Worm (Caenorhabditis elegans): ENCODE data around the gene C38H2.3.

The C38H2.3 gene

DNA sequence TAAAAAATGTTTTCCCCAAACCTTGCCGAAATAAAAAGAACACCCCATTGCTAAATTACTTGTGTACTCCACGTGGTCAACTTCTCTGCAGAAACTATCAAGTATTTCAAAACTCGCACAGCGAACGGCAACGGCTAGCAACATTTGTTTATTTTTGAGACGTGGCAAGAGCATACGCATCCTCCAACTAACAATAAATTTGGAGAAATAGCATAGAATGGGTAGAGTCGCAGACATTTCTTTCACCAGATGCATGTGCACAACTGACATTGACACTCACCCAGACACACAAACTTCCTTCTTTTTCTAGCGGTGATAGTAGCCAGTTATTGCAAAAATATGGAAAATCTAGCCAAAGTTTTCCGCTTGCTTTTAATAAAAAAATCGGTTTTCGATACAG is 6.7 kb downstream of the C38H2.3 start:
- peak; percentile 33 for TF ChIP-seq C34F6.9 (tag; optimal IDR thresholded peaks at IDR 0.05)
- TF ChIP-seq zag-1 (tag; optimal IDR thresholded peaks at IDR 0.05) = no peak
- no peak for TF ChIP-seq nhr-10 (tag; optimal IDR thresholded peaks at IDR 0.05)
- TF ChIP-seq R02D3.7 (tag; optimal IDR thresholded peaks at IDR 0.05) = no peak
- TF ChIP-seq lsy-2 (tag; optimal IDR thresholded peaks at IDR 0.05) = peak in 1 of 2 experiments; percentile 23
- TF ChIP-seq fos-1 (tag; optimal IDR thresholded peaks at IDR 0.05) = no peak
- TF ChIP-seq Y55F3AM.14 (GFP tag; optimal IDR thresholded peaks at IDR 0.05) = no peak
- no peak for TF ChIP-seq sem-4 (tag; optimal IDR thresholded peaks at IDR 0.05)
- TF ChIP-seq F13H6.1 (tag; optimal IDR thresholded peaks at IDR 0.05) = peak; percentile 16
- no peak for TF ChIP-seq peb-1 (tag; optimal IDR thresholded peaks at IDR 0.05)
- no peak for TF ChIP-seq aly-2 (tag; optimal IDR thresholded peaks at IDR 0.05)
- no peak for TF ChIP-seq nhr-21 (tag; optimal IDR thresholded peaks at IDR 0.05)
- TF ChIP-seq unc-55 (GFP tag; optimal IDR thresholded peaks at IDR 0.05) = no peak
- TF ChIP-seq nhr-25 (tag; optimal IDR thresholded peaks at IDR 0.05) = no peak
- TF ChIP-seq skn-1 (tag; optimal IDR thresholded peaks at IDR 0.05) = no peak
- no peak for TF ChIP-seq lin-39 (tag; optimal IDR thresholded peaks at IDR 0.05)
- TF ChIP-seq ama-1 (optimal IDR thresholded peaks at IDR 0.05) = no peak
- TF ChIP-seq ceh-82 (tag; optimal IDR thresholded peaks at IDR 0.05) = no peak
- TF ChIP-seq crh-2 (tag; optimal IDR thresholded peaks at IDR 0.05) = peak; percentile 82
- no peak for TF ChIP-seq nhr-237 (tag; optimal IDR thresholded peaks at IDR 0.05)
- no peak for TF ChIP-seq lin-11 (tag; optimal IDR thresholded peaks at IDR 0.05)

ce11 chrIII:10378899-10379298 is 7.5 kb downstream of the C38H2.3 start:
- no peak for TF ChIP-seq C34F6.9 (tag; optimal IDR thresholded peaks at IDR 0.05)
- TF ChIP-seq sem-4 (tag; optimal IDR thresholded peaks at IDR 0.05) = no peak
- peak; percentile 72 for TF ChIP-seq fos-1 (tag; optimal IDR thresholded peaks at IDR 0.05)
- TF ChIP-seq nhr-77 (tag; optimal IDR thresholded peaks at IDR 0.05) = no peak
- no peak for TF ChIP-seq nhr-11 (tag; optimal IDR thresholded peaks at IDR 0.05)
- no peak for TF ChIP-seq ceh-82 (tag; optimal IDR thresholded peaks at IDR 0.05)
- TF ChIP-seq ztf-4 (tag; optimal IDR thresholded peaks at IDR 0.05) = no peak
- peak; percentile 1 for TF ChIP-seq sma-9 (GFP tag; optimal IDR thresholded peaks at IDR 0.05)
- no peak for TF ChIP-seq sma-9 (tag; optimal IDR thresholded peaks at IDR 0.05)
- TF ChIP-seq nhr-10 (tag; optimal IDR thresholded peaks at IDR 0.05) = no peak
- no peak for TF ChIP-seq elt-1 (tag; optimal IDR thresholded peaks at IDR 0.05)

ce11 chrIII:10376041-10376440 is 10.3 kb downstream of the C38H2.3 start:
- TF ChIP-seq ZK546.5 (tag; optimal IDR thresholded peaks at IDR 0.05) (no peak), fos-1 (tag; optimal IDR thresholded peaks at IDR 0.05) (peak; percentile 85), crh-2 (tag; optimal IDR thresholded peaks at IDR 0.05) (peak; percentile 19)

- no peak for TF ChIP-seq nhr-129 (tag; optimal IDR thresholded peaks at IDR 0.05)
- no peak for TF ChIP-seq elt-3 (tag; optimal IDR thresholded peaks at IDR 0.05)
- TF ChIP-seq gmeb-1 (tag; optimal IDR thresholded peaks at IDR 0.05) = no peak
- no peak for TF ChIP-seq sem-4 (tag; optimal IDR thresholded peaks at IDR 0.05)
- TF ChIP-seq alr-1 (tag; optimal IDR thresholded peaks at IDR 0.05) = no peak
- TF ChIP-seq Y55F3AM.14 (GFP tag; optimal IDR thresholded peaks at IDR 0.05) = no peak
- TF ChIP-seq nhr-6 (tag; optimal IDR thresholded peaks at IDR 0.05) = no peak
- no peak for TF ChIP-seq nhr-23 (tag; optimal IDR thresholded peaks at IDR 0.05)
- TF ChIP-seq lin-39 (tag; optimal IDR thresholded peaks at IDR 0.05) = no peak
- no peak for TF ChIP-seq ztf-11 (tag; optimal IDR thresholded peaks at IDR 0.05)
- TF ChIP-seq ama-1 (optimal IDR thresholded peaks at IDR 0.05) = no peak
- TF ChIP-seq nhr-25 (tag; optimal IDR thresholded peaks at IDR 0.05) = no peak
- TF ChIP-seq fos-1 (tag; optimal IDR thresholded peaks at IDR 0.05) = no peak
- no peak for TF ChIP-seq blmp-1 (tag; optimal IDR thresholded peaks at IDR 0.05; ENCODE audit: insufficient read depth)
- TF ChIP-seq lin-11 (tag; optimal IDR thresholded peaks at IDR 0.05) = no peak
- TF ChIP-seq ceh-82 (tag; optimal IDR thresholded peaks at IDR 0.05) = no peak
- TF ChIP-seq mab-5 (tag; optimal IDR thresholded peaks at IDR 0.05) = no peak
- no peak for TF ChIP-seq F13H6.1 (tag; optimal IDR thresholded peaks at IDR 0.05)
- no peak for TF ChIP-seq nhr-10 (tag; optimal IDR thresholded peaks at IDR 0.05)
Observed at ce11 chrIII:10373845-10374244, 12.5 kb downstream of the C38H2.3 start.

Measured in whole organism, L2 larva.